Fruit fly (Drosophila melanogaster): ENCODE measurements around the gene Nnk.

The Nnk gene

dm6 chr3R:17825806-17826583, 20.9 kb upstream of the Nnk start (continued):
- TF ChIP-seq emc (GFP tag; optimal IDR thresholded peaks at IDR 0.05) = no peak
- TF ChIP-seq Xbp1 (GFP tag; optimal IDR thresholded peaks at IDR 0.05) = no peak
- TF ChIP-seq lola (GFP tag; optimal IDR thresholded peaks at IDR 0.05) = peak in 1 of 3 experiments; percentile 9
- peak; percentile 78 for TF ChIP-seq zf30C (GFP tag; optimal IDR thresholded peaks at IDR 0.05)
- TF ChIP-seq CG2712 (tag; optimal IDR thresholded peaks at IDR 0.05) = peak; percentile 14
- peak; percentile 4 for TF ChIP-seq CG14710 (tag; optimal IDR thresholded peaks at IDR 0.05)
- no peak for TF ChIP-seq hbn (GFP tag; IDR thresholded peaks at IDR 0.05; ENCODE audit: partially characterized antibody)
- no peak for TF ChIP-seq CG2199 (GFP tag; IDR thresholded peaks at IDR 0.05)
- TF ChIP-seq CG32532 (GFP tag; IDR thresholded peaks at IDR 0.05) = no peak
- TF ChIP-seq CG17328 (GFP tag; IDR thresholded peaks at IDR 0.05) = no peak
- no peak for TF ChIP-seq CG10462 (GFP tag; optimal IDR thresholded peaks at IDR 0.05)
- TF ChIP-seq CG15479 (GFP tag; optimal IDR thresholded peaks at IDR 0.05) = peak; percentile 99
- peak; percentile 27 for TF ChIP-seq twi (tag; optimal IDR thresholded peaks at IDR 0.05)
- TF ChIP-seq eve (GFP tag; optimal IDR thresholded peaks at IDR 0.05) = no peak
- TF ChIP-seq chif (GFP tag; optimal IDR thresholded peaks at IDR 0.05) = no peak
- TF ChIP-seq cad (GFP tag; optimal IDR thresholded peaks at IDR 0.05) = peak; percentile 73
- TF ChIP-seq Ets65A (GFP tag) = no peak
- peak; percentile 96 for TF ChIP-seq zen (tag; optimal IDR thresholded peaks at IDR 0.05)
- no peak for TF ChIP-seq H2.0 (GFP tag; IDR thresholded peaks at IDR 0.05)

- no peak for TF ChIP-seq zfh1 (GFP tag; IDR thresholded peaks at IDR 0.05)
- TF ChIP-seq psq (GFP tag; optimal IDR thresholded peaks at IDR 0.05) = no peak
- no peak for TF ChIP-seq HLHmδ (GFP tag; optimal IDR thresholded peaks at IDR 0.05)
- TF ChIP-seq croc (GFP tag; conservative IDR thresholded peaks at IDR 0.05) = no peak
- no peak for TF ChIP-seq tup (GFP tag; optimal IDR thresholded peaks at IDR 0.05)
- TF ChIP-seq CG18262 (tag; optimal IDR thresholded peaks at IDR 0.05) = no peak
- TF ChIP-seq hkb (optimal IDR thresholded peaks at IDR 0.05) = no peak
- TF ChIP-seq hkb (GFP tag; IDR thresholded peaks at IDR 0.05) = no peak
- TF ChIP-seq CG15011 (GFP tag; optimal IDR thresholded peaks at IDR 0.05) = no peak
- no peak for TF ChIP-seq Gsc (GFP tag; IDR thresholded peaks at IDR 0.05)
- TF ChIP-seq ab (GFP tag; optimal IDR thresholded peaks at IDR 0.05) = no peak
- no peak for TF ChIP-seq ttk (GFP tag; IDR thresholded peaks at IDR 0.05)
- no peak for TF ChIP-seq chm (GFP tag; IDR thresholded peaks at IDR 0.05)
- no peak for TF ChIP-seq MBD-R2 (GFP tag; IDR thresholded peaks at IDR 0.05)
Observed at dm6 chr3R:17821744-17822143, 16.7 kb upstream of the Nnk start.

dm6 chr3R:17818803-17819202, 13.8 kb upstream of the Nnk start:
- TF ChIP-seq fd96Cb (tag; optimal IDR thresholded peaks at IDR 0.05) (no peak), CG10274 (GFP tag; optimal IDR thresholded peaks at IDR 0.05) (no peak), pum (GFP tag; optimal IDR thresholded peaks at IDR 0.05) (no peak), dm (GFP tag; optimal IDR thresholded peaks at IDR 0.05) (no peak), fu2 (GFP tag; optimal IDR thresholded peaks at IDR 0.05) (no peak), gsb-n (tag; optimal IDR thresholded peaks at IDR 0.05) (no peak), schlank (tag; optimal IDR thresholded peaks at IDR 0.05) (no peak), Ets97D (GFP tag; optimal IDR thresholded peaks at IDR 0.05) (no peak), CG14860 (GFP tag; IDR thresholded peaks at IDR 0.05; ENCODE audit: partially characterized antibody) (no peak), gsb (GFP tag; IDR thresholded peaks at IDR 0.05) (no peak), Mad (GFP tag; optimal IDR thresholded peaks at IDR 0.05) (no peak), ro (GFP tag; IDR thresholded peaks at IDR 0.05) (no peak), z (GFP tag; IDR thresholded peaks at IDR 0.05) (no peak), Rfx (GFP tag; IDR thresholded peaks at IDR 0.05) (no peak), Taf1 (GFP tag; IDR thresholded peaks at IDR 0.05) (no peak), Lhr (GFP tag; optimal IDR thresholded peaks at IDR 0.05) (no peak), cwo (GFP tag; optimal IDR thresholded peaks at IDR 0.05) (no peak), nom (GFP tag; optimal IDR thresholded peaks at IDR 0.05) (no peak)
